Worm (Caenorhabditis elegans): ENCODE measurements around the gene Y61A9LA.7.

DNA sequence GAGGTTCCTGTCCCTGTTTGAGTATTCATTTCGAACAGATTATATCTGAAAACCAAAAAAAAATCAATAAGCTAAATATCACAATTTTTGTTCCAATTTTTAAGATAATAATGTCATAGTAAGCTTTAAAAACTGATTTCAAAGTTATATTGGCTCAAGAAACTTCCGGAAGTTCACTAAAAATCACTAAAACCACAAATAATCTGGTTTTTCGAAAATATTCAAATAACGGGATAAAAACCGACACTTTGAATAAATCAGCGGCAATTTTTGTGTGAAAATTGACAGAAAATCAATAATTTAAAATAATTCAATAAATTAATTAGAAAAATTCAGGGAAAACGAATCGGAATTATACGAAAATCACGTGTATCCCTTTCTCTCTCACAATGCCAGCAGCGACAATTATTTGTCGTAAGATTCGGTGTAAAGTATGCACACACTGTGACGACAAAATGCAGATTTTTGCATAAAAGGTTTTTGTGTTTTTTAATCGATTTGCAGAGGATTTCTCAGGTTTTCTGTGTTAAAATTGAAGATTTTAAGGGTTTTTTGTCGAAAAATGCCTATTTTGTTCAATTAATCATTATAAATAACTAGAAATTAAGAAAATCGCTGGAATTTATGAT lies 10.5 kb upstream of the Y61A9LA.7 start, which contains the start of gene sut-2:
- TF ChIP-seq dpl-1 (GFP tag; optimal IDR thresholded peaks at IDR 0.05) (peak; percentile 42 to 57 (median 54)), nhr-237 (tag; optimal IDR thresholded peaks at IDR 0.05) (no peak), sup-37 (GFP tag; optimal IDR thresholded peaks at IDR 0.05) (no peak), nhr-12 (tag; optimal IDR thresholded peaks at IDR 0.05) (no peak), swsn-7 (tag; optimal IDR thresholded peaks at IDR 0.05) (peak; percentile 17), efl-1 (optimal IDR thresholded peaks at IDR 0.05) (peak; percentile 27 to 54), efl-1 (GFP tag; optimal IDR thresholded peaks at IDR 0.05 in 1 of 2) (peak; percentile 55 to 87), unc-62 (GFP tag; optimal IDR thresholded peaks at IDR 0.05) (no peak), ztf-11 (tag; optimal IDR thresholded peaks at IDR 0.05) (no peak), Y116A8C.19 (tag; optimal IDR thresholded peaks at IDR 0.05; ENCODE audit: borderline replicate concordance) (no peak), fos-1 (tag; optimal IDR thresholded peaks at IDR 0.05) (no peak), lin-15B (tag; optimal IDR thresholded peaks at IDR 0.05) (no peak), elt-3 (tag; optimal IDR thresholded peaks at IDR 0.05) (peak in 1 of 6 experiments; percentile 49), ces-1 (GFP tag; optimal IDR thresholded peaks at IDR 0.05) (no peak)
